Fruit fly (Drosophila melanogaster) whole organism, embryonic: ENCODE measurements around the gene CG42674.

Source experiments
- CG11723 ChIP-seq: fragments of 200-800 bp; sonication (Bioruptor generic); optimal IDR thresholded peaks from 2 replicates; lab custom pipeline; 2017; ENCODE audit warnings: missing biosample characterization, mild to moderate bottlenecking, missing genetic modification characterization
- CG12104 ChIP-seq: fragments of 200-800 bp; sonication (Bioruptor generic); optimal IDR thresholded peaks from 3 replicates; lab custom pipeline; 2016; ENCODE audit warnings: missing biosample characterization, missing genetic modification characterization
- CG13894 ChIP-seq: fragments of 200-800 bp; sonication (Bioruptor generic); optimal IDR thresholded peaks from 3 replicates; lab custom pipeline; 2018; ENCODE audit warnings: missing biosample characterization, mild to moderate bottlenecking, missing genetic modification characterization, moderate library complexity
- CG1529 ChIP-seq: fragments of 200-800 bp; sonication (Bioruptor generic); optimal IDR thresholded peaks from 3 replicates; lab custom pipeline; 2018; ENCODE audit warnings: missing biosample characterization, missing genetic modification characterization
- CG1647 ChIP-seq: fragments of 200-800 bp; sonication (Bioruptor generic); optimal IDR thresholded peaks from 3 replicates; lab custom pipeline; 2016; ENCODE audit warnings: missing biosample characterization, missing genetic modification characterization
- CG16813 ChIP-seq: fragments of 200-800 bp; sonication (Bioruptor generic); IDR thresholded peaks from 3 replicates; pipeline ENCODE4 v1.3.6; 2022; ENCODE audit warnings: missing biosample characterization, missing genetic modification characterization; ENCODE audit not compliant: partially characterized antibody
- CG17385 ChIP-seq: fragments of 200-800 bp; sonication (Bioruptor generic); optimal IDR thresholded peaks from 3 replicates; lab custom pipeline; 2018; ENCODE audit warnings: missing biosample characterization, mild to moderate bottlenecking, missing genetic modification characterization
- CG17568 ChIP-seq: fragments of 200-800 bp; sonication (Bioruptor generic); optimal IDR thresholded peaks from 2 replicates; lab custom pipeline; 2018; ENCODE audit warnings: missing biosample characterization, mild to moderate bottlenecking, missing genetic modification characterization, moderate library complexity
- CG17829 ChIP-seq: fragments of 200-800 bp; optimal IDR thresholded peaks from 2 replicates; lab custom pipeline; 2019; ENCODE audit warnings: missing biosample characterization, mild to moderate bottlenecking, missing genetic modification characterization, moderate library complexity
- CG18262 ChIP-seq: fragments of 200-800 bp; optimal IDR thresholded peaks from 3 replicates; lab custom pipeline; 2019; ENCODE audit warnings: missing biosample characterization, mild to moderate bottlenecking, missing genetic modification characterization, moderate library complexity
- CG2202 ChIP-seq: fragments of 200-800 bp; sonication (Bioruptor generic); optimal IDR thresholded peaks from 2 replicates; lab custom pipeline; 2018; ENCODE audit warnings: missing biosample characterization, mild to moderate bottlenecking, missing genetic modification characterization
- CG3163 ChIP-seq: fragments of 200-800 bp; sonication (Bioruptor generic); optimal IDR thresholded peaks from 3 replicates; lab custom pipeline; 2016; ENCODE audit warnings: missing biosample characterization, missing genetic modification characterization
- CG3281 ChIP-seq: fragments of 200-800 bp; sonication (Bioruptor generic); optimal IDR thresholded peaks from 3 replicates; lab custom pipeline; 2017; ENCODE audit warnings: missing biosample characterization, mild to moderate bottlenecking, missing genetic modification characterization
- CG4328 ChIP-seq: fragments of 200-800 bp; sonication (Bioruptor generic); optimal IDR thresholded peaks from 3 replicates; lab custom pipeline; 2017; ENCODE audit warnings: missing biosample characterization, missing genetic modification reagents, missing genetic modification characterization
- CG4854 ChIP-seq: fragments of 200-800 bp; sonication (Bioruptor generic); optimal IDR thresholded peaks from 2 replicates; lab custom pipeline; 2016; ENCODE audit warnings: missing biosample characterization, missing genetic modification characterization, inconsistent platforms
- CG6175 ChIP-seq: fragments of 200-800 bp; sonication (Bioruptor generic); IDR thresholded peaks from 3 replicates; pipeline ENCODE4 v1.3.6; 2022; ENCODE audit warnings: missing biosample characterization, missing genetic modification characterization
- CG7271 ChIP-seq: fragments of 200-800 bp; sonication (Bioruptor generic); optimal IDR thresholded peaks from 2 replicates; lab custom pipeline; 2018; ENCODE audit warnings: missing biosample characterization, mild to moderate bottlenecking, missing genetic modification characterization, moderate library complexity
- CG8281 ChIP-seq: fragments of 200-800 bp; sonication (Bioruptor generic); optimal IDR thresholded peaks from 2 replicates; lab custom pipeline; 2018; ENCODE audit warnings: missing biosample characterization, mild to moderate bottlenecking, missing genetic modification characterization, moderate library complexity
- CG8290 ChIP-seq, 3 experiments: fragments of 200-800 bp; sonication (Bioruptor generic); optimal IDR thresholded peaks; 2 replicates each; lab custom pipeline; 2016 to 2019; ENCODE audit warnings: missing biosample characterization in 3 of 3, missing genetic modification characterization in 3 of 3, mild to moderate bottlenecking in 2 of 3, moderate library complexity in 1 of 3
- CHES-1-like ChIP-seq: fragments of 200-800 bp; sonication (Bioruptor generic); optimal IDR thresholded peaks from 2 replicates; lab custom pipeline; 2016; ENCODE audit warnings: missing biosample characterization, missing genetic modification characterization
- Dref ChIP-seq: fragments of 200-800 bp; sonication (Bioruptor generic); IDR thresholded peaks from 2 replicates; pipeline ENCODE4 v1.3.6; 2022; ENCODE audit warnings: missing biosample characterization, missing genetic modification characterization
- HLH3B ChIP-seq: fragments of 200-800 bp; sonication (Bioruptor generic); IDR thresholded peaks from 2 replicates; pipeline ENCODE4 v1.3.6; 2022; ENCODE audit warnings: missing biosample characterization, missing genetic modification characterization
- HLH54F ChIP-seq: fragments of 200-800 bp; sonication (Bioruptor generic); optimal IDR thresholded peaks from 3 replicates; lab custom pipeline; 2016; ENCODE audit warnings: missing biosample characterization, missing genetic modification characterization
- Hand ChIP-seq: fragments of 200-800 bp; sonication (Bioruptor generic); optimal IDR thresholded peaks from 2 replicates; lab custom pipeline; 2017; ENCODE audit warnings: mild to moderate bottlenecking, missing biosample characterization, missing genetic modification reagents, missing genetic modification characterization
- Lhr ChIP-seq: fragments of 200-800 bp; sonication (Bioruptor generic); optimal IDR thresholded peaks from 3 replicates; lab custom pipeline; 2017; ENCODE audit warnings: mild to moderate bottlenecking, missing biosample characterization, missing genetic modification reagents, missing genetic modification characterization
- MESR4 ChIP-seq: fragments of 200-800 bp; sonication (Bioruptor generic); optimal IDR thresholded peaks from 2 replicates; lab custom pipeline; 2018; ENCODE audit warnings: missing biosample characterization, mild to moderate bottlenecking, missing genetic modification characterization, moderate library complexity
- Mad ChIP-seq: fragments of 200-800 bp; sonication (Bioruptor generic); optimal IDR thresholded peaks from 2 replicates; lab custom pipeline; 2016; ENCODE audit warnings: missing biosample characterization, missing genetic modification characterization
- Med ChIP-seq: fragments of 200-800 bp; sonication (Bioruptor generic); peaks from one replicate; lab custom pipeline; 2016; ENCODE audit warnings: missing biosample characterization, missing genetic modification characterization, mild to moderate bottlenecking, inconsistent platforms, moderate library complexity
- Nf-YB ChIP-seq: fragments of 200-800 bp; sonication (Bioruptor generic); optimal IDR thresholded peaks from 3 replicates; lab custom pipeline; 2019; ENCODE audit warnings: missing biosample characterization, mild to moderate bottlenecking, missing genetic modification characterization, moderate library complexity
- Poxn ChIP-seq: fragments of 200-800 bp; sonication (Bioruptor generic); IDR thresholded peaks from 2 replicates; pipeline ENCODE4 v1.3.6; 2022; ENCODE audit warnings: missing biosample characterization, missing genetic modification characterization
- Side ChIP-seq: fragments of 200-800 bp; sonication (Bioruptor generic); optimal IDR thresholded peaks from 2 replicates; lab custom pipeline; 2016; ENCODE audit warnings: missing biosample characterization, missing genetic modification characterization
- al ChIP-seq: fragments of 200-800 bp; sonication (Bioruptor generic); IDR thresholded peaks from 2 replicates; pipeline ENCODE4 v1.3.6; 2022; ENCODE audit warnings: missing biosample characterization, missing genetic modification characterization
- ase ChIP-seq: fragments of 200-800 bp; sonication (Bioruptor generic); IDR thresholded peaks from 3 replicates; pipeline ENCODE4 v1.3.6; 2022; ENCODE audit warnings: missing biosample characterization, missing genetic modification characterization
- bowl ChIP-seq: fragments of 200-800 bp; sonication (Bioruptor generic); IDR thresholded peaks from 2 replicates; pipeline ENCODE4 v1.3.6; 2022; ENCODE audit warnings: missing biosample characterization, missing genetic modification characterization
- danr ChIP-seq: fragments of 200-800 bp; sonication (Bioruptor generic); IDR thresholded peaks from 2 replicates; pipeline ENCODE4 v1.3.6; 2022; ENCODE audit warnings: missing biosample characterization, missing genetic modification characterization
- esg ChIP-seq: fragments of 200-800 bp; sonication (Bioruptor generic); conservative IDR thresholded peaks from 2 replicates; pipeline ENCODE4 v1.3.6; 2022; ENCODE audit warnings: missing biosample characterization, missing genetic modification characterization
- gem ChIP-seq: fragments of 200-800 bp; sonication (Bioruptor generic); optimal IDR thresholded peaks from 2 replicates; lab custom pipeline; 2019; ENCODE audit warnings: missing biosample characterization, mild to moderate bottlenecking, missing genetic modification characterization, moderate library complexity
- insv ChIP-seq, 2 experiments: fragments of 200-800 bp; sonication (Bioruptor generic); optimal IDR thresholded peaks; 3 replicates each; lab custom pipeline; 2016 to 2018; ENCODE audit warnings: missing biosample characterization in 2 of 2, missing genetic modification characterization in 2 of 2
- mam ChIP-seq: fragments of 200-800 bp; sonication (Bioruptor generic); optimal IDR thresholded peaks from 3 replicates; lab custom pipeline; 2016; ENCODE audit warnings: missing biosample characterization, missing genetic modification characterization
- mld ChIP-seq: fragments of 200-800 bp; sonication (Bioruptor generic); IDR thresholded peaks from 3 replicates; pipeline ENCODE4 v1.3.6; 2022; ENCODE audit warnings: missing biosample characterization, missing genetic modification characterization; ENCODE audit not compliant: partially characterized antibody
- prd ChIP-seq, 3 experiments: fragments of >200 bp in 2 of 3; fragments of 200-800 bp in 1 of 3; sonication (Bioruptor generic) in 1 of 3; optimal IDR thresholded peaks in 2 of 3; IDR thresholded peaks in 1 of 3; 2 replicates in 2 of 3; 3 replicates in 1 of 3; pipeline versions ENCODE4 v1.3.6 to Lab custom; 2017 to 2022; ENCODE audit warnings: missing biosample characterization in 1 of 3, missing genetic modification characterization in 1 of 3
- row ChIP-seq: fragments of 200-800 bp; sonication (Bioruptor generic); IDR thresholded peaks from 3 replicates; pipeline ENCODE4 v1.3.6; 2022; ENCODE audit warnings: missing biosample characterization, missing genetic modification characterization
- sens ChIP-seq: fragments of 200-800 bp; sonication (Bioruptor generic); peaks from one replicate; lab custom pipeline; 2016; ENCODE audit warnings: missing biosample characterization, missing genetic modification characterization
- slp2 ChIP-seq: fragments of 200-800 bp; sonication (Bioruptor generic); optimal IDR thresholded peaks from 2 replicates; lab custom pipeline; 2016; ENCODE audit warnings: missing biosample characterization, missing genetic modification characterization
- sqz ChIP-seq: fragments of 200-800 bp; sonication (Bioruptor generic); optimal IDR thresholded peaks from 3 replicates; lab custom pipeline; 2018; ENCODE audit warnings: missing biosample characterization, mild to moderate bottlenecking, missing genetic modification characterization
- sr ChIP-seq: fragments of 200-800 bp; sonication (Bioruptor generic); IDR thresholded peaks from 3 replicates; pipeline ENCODE4 v1.3.6; 2022; ENCODE audit warnings: missing biosample characterization, missing genetic modification characterization
- trem ChIP-seq: fragments of 200-800 bp; optimal IDR thresholded peaks from 3 replicates; lab custom pipeline; 2019; ENCODE audit warnings: missing biosample characterization, mild to moderate bottlenecking, missing genetic modification characterization, moderate library complexity
- twi ChIP-seq: fragments of 200-800 bp; optimal IDR thresholded peaks from 2 replicates; lab custom pipeline; 2019; ENCODE audit warnings: missing biosample characterization, mild to moderate bottlenecking, missing genetic modification characterization, moderate library complexity
- zfh2 ChIP-seq: fragments of 200-800 bp; sonication (Bioruptor generic); optimal IDR thresholded peaks from 2 replicates; lab custom pipeline; 2016; ENCODE audit warnings: missing biosample characterization, missing genetic modification characterization

The CG42674 gene

DNA sequence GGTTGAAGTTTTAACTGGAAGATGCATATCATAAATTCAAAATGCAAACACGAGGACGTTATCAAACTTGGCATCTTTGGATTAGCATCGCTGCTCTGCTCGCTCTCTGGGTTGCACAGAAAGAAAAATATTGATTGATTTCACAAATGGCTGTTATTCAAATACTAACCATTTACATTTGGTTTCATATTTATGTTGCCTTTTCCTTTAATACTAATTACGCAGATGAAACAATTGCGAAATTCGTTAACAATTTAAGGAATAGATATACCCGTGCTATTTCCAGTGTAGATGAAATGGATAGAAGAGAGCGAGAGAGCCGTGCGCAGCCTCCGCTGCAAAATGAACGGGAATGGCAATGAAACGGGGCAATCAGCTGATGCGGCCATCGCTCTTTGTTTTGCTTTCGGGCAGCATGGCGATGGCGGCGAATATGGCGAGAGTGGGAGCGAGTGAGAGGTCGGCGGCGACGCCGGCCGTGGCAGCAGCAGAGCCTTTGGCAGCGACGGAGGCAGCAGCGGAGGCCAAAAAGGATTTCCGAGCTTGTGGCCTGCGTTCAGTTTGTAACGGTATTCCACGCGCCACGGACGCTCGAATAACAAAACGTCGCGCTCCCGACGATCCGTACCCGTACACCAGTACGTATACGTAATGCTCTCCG lies 49.5 kb upstream of the CG42674 start, which contains the start of gene rdgC (continued):
- TF ChIP-seq Dref (0 out of 2 replicates have a peak, but pooled peaks have one; percentile 30), Poxn (GFP tag; lab: Robert Waterston, UW) (peak; percentile 81), prd (optimal IDR thresholded peaks at IDR 0.05; lab: Kevin White, UChicago) (no peak), prd (GFP tag; IDR thresholded peaks at IDR 0.05; lab: Robert Waterston, UW) (peak; percentile 97), Mad (GFP tag; lab: Kevin White, UChicago) (peak; percentile 85), twi (tag; lab: Kevin White, UChicago) (peak; percentile 59), ase (GFP tag; lab: Robert Waterston, UW) (peak; percentile 96), danr (peak; percentile 88), CG13894 (tag; lab: Kevin White, UChicago) (peak; percentile 92), CG6175 (GFP tag; lab: Robert Waterston, UW) (peak; percentile 89), CG2202 (tag; lab: Kevin White, UChicago) (peak; percentile 33), CG8281 (tag; lab: Kevin White, UChicago) (peak; percentile 82), CG4854 (GFP tag; lab: Kevin White, UChicago) (peak; percentile 94), al (peak; percentile 93), sqz (peak; percentile 82), CG17385 (GFP tag; lab: Kevin White, UChicago) (peak; percentile 92), sens (peak; percentile 99), CHES-1-like (GFP tag; lab: Kevin White, UChicago) (peak; percentile 94), insv (GFP tag; optimal IDR thresholded peaks at IDR 0.05; lab: Kevin White, UChicago) (peak in 1 of 2 experiments; percentile 15), Side (GFP tag; lab: Kevin White, UChicago) (peak; percentile 95), Med (GFP tag; lab: Kevin White, UChicago) (peak; percentile 99), CG3281 (GFP tag; lab: Kevin White, UChicago) (peak; percentile 94), esg (GFP tag; lab: Robert Waterston, UW) (peak; percentile 91), Lhr (GFP tag; lab: Kevin White, UChicago) (peak; percentile 70), CG12104 (GFP tag; lab: Kevin White, UChicago) (peak; percentile 90), MESR4 (GFP tag; lab: Kevin White, UChicago) (peak; percentile 63), CG18262 (peak; percentile 92), CG16813 (GFP tag; lab: Robert Waterston, UW) (no peak), row (GFP tag; lab: Robert Waterston, UW) (peak; percentile 96), mam (GFP tag; lab: Kevin White, UChicago) (peak; percentile 97), slp2 (GFP tag; lab: Kevin White, UChicago) (peak; percentile 93), Nf-YB (GFP tag; lab: Kevin White, UChicago) (peak; percentile 80), Hand (peak; percentile 94), trem (tag; lab: Kevin White, UChicago) (peak; percentile 89), mld (no peak), CG17829 (tag; lab: Kevin White, UChicago) (peak; percentile 95), CG17568 (peak; percentile 94), bowl (GFP tag; lab: Robert Waterston, UW) (peak; percentile 91), zfh2 (GFP tag; lab: Kevin White, UChicago) (peak; percentile 93), CG1529 (GFP tag; lab: Kevin White, UChicago) (peak; percentile 85), sr (peak; percentile 94), CG7271 (peak; percentile 63), CG3163 (peak; percentile 82), CG8290 (GFP tag; optimal IDR thresholded peaks at IDR 0.05; lab: Kevin White, UChicago) (peak; percentile 74), CG8290 (tag; optimal IDR thresholded peaks at IDR 0.05; lab: Kevin White, UChicago) (peak in 1 of 2 experiments; percentile 99), CG4328 (GFP tag; lab: Kevin White, UChicago) (peak; percentile 76), gem (tag; lab: Kevin White, UChicago) (peak; percentile 97), CG1647 (GFP tag; lab: Kevin White, UChicago) (peak; percentile 96), CG11723 (GFP tag; lab: Kevin White, UChicago) (peak; percentile 81), HLH54F (GFP tag; lab: Kevin White, UChicago) (peak; percentile 94), HLH3B (GFP tag; lab: Robert Waterston, UW) (peak; percentile 97)
